Worm (Caenorhabditis elegans): ENCODE measurements around the gene ocam-1.

DNA sequence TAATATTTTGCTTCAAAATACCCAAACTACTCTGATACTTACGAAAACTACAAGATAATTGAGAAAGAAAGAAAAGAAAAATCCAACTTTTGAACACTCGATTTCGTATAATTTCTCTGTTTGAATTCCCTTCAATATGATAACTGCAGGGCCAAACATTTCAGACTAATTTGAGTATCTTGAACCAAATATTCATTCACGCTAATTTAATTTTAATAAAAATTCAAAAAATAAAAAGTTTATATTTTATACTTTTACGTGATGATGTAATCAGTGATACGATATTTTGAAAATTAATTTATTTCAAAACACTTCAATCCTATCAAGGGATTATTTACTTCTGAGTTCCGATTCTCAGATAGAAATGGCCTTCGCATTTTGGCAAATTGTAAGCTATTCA lies 12.4 kb upstream of the ocam-1 start, which contains the start of gene ZC376.8:
- TF ChIP-seq lsy-2 (tag; optimal IDR thresholded peaks at IDR 0.05) (no peak), Y55F3AM.14 (GFP tag; optimal IDR thresholded peaks at IDR 0.05) (no peak), unc-55 (GFP tag; optimal IDR thresholded peaks at IDR 0.05) (no peak), nhr-129 (tag; optimal IDR thresholded peaks at IDR 0.05) (no peak), zag-1 (tag; optimal IDR thresholded peaks at IDR 0.05) (no peak), ama-1 (optimal IDR thresholded peaks at IDR 0.05) (no peak), crh-2 (tag; optimal IDR thresholded peaks at IDR 0.05) (no peak), unc-62 (GFP tag; optimal IDR thresholded peaks at IDR 0.05) (no peak), nhr-25 (tag; optimal IDR thresholded peaks at IDR 0.05) (no peak), elt-3 (tag; optimal IDR thresholded peaks at IDR 0.05) (no peak), snpc-4 (tag; optimal IDR thresholded peaks at IDR 0.05) (no peak), unc-39 (tag; optimal IDR thresholded peaks at IDR 0.05) (no peak), nhr-237 (tag; optimal IDR thresholded peaks at IDR 0.05) (no peak)

All from whole organism, L2 larva.